Worm (Caenorhabditis elegans) whole organism, late embryonic: ENCODE data around the gene pxn-2.

ENCODE experiments used
- C08G9.2 ChIP-seq: sonication (generic microtip); optimal IDR thresholded peaks from 2 replicates; lab custom pipeline; 2016; ENCODE audit warnings: mild to moderate bottlenecking, missing genetic modification characterization, moderate library complexity, missing compliant biosample characterization
- K02D7.2 ChIP-seq: sonication (generic microtip); optimal IDR thresholded peaks from 2 replicates; lab custom pipeline; 2017; ENCODE audit warnings: mild to moderate bottlenecking, missing genetic modification characterization, missing compliant biosample characterization
- ahr-1 ChIP-seq: sonication (generic microtip); optimal IDR thresholded peaks from 2 replicates; lab custom pipeline; 2016; ENCODE audit warnings: missing genetic modification characterization, missing compliant biosample characterization
- ama-1 ChIP-seq: fragments of 150-350 bp; optimal IDR thresholded peaks from 2 replicates; lab custom pipeline; 2014
- dmd-4 ChIP-seq: sonication (generic microtip); optimal IDR thresholded peaks from 2 replicates; lab custom pipeline; 2016; ENCODE audit warnings: borderline replicate concordance, missing genetic modification characterization, missing compliant biosample characterization
- dve-1 ChIP-seq: sonication (generic microtip); optimal IDR thresholded peaks from 2 replicates; lab custom pipeline; 2017; ENCODE audit warnings: antibody characterized with exemption, mild to moderate bottlenecking, missing genetic modification characterization, missing compliant biosample characterization
- fkh-10 ChIP-seq: fragments of 150-350 bp; optimal IDR thresholded peaks from 2 replicates; lab custom pipeline; 2014; ENCODE audit warnings: missing biosample characterization, missing genetic modification reagents, missing genetic modification characterization
- hlh-6 ChIP-seq: sonication (generic microtip); optimal IDR thresholded peaks from 2 replicates; lab custom pipeline; 2016; ENCODE audit warnings: missing genotype, missing genetic modification characterization, missing compliant biosample characterization
- nhr-11 ChIP-seq: fragments of 150-350 bp; optimal IDR thresholded peaks from 2 replicates; lab custom pipeline; 2014; ENCODE audit warnings: missing biosample characterization, missing genetic modification characterization
- pha-2 ChIP-seq: sonication (generic microtip); optimal IDR thresholded peaks from 2 replicates; lab custom pipeline; 2017; ENCODE audit warnings: mild to moderate bottlenecking, missing genetic modification characterization, missing compliant biosample characterization
- pha-4 ChIP-seq: fragments of 150-350 bp; optimal IDR thresholded peaks from 2 replicates; lab custom pipeline; 2018; ENCODE audit warnings: missing biosample characterization, missing genetic modification reagents, missing genetic modification characterization
- sox-2 ChIP-seq: fragments of 200-800 bp; sonication (Bioruptor generic); IDR thresholded peaks from 2 replicates; pipeline ENCODE4 v1.3.6; 2022; ENCODE audit warnings: missing genetic modification reagents, missing genetic modification characterization, missing compliant biosample characterization
- tbx-2 ChIP-seq: sonication (generic microtip); optimal IDR thresholded peaks from 2 replicates; lab custom pipeline; 2016; ENCODE audit warnings: missing genetic modification characterization, missing compliant biosample characterization
- ztf-16 ChIP-seq: sonication (generic microtip); optimal IDR thresholded peaks from 2 replicates; lab custom pipeline; 2017; ENCODE audit warnings: missing genetic modification characterization, missing compliant biosample characterization

ce11 chrX:11001750-11002149 is 22.7 kb upstream of the pxn-2 start, which contains the start of gene col-177:
- TF ChIP-seq tbx-2 (tag; lab: Kevin White, UChicago) = no peak
- TF ChIP-seq fkh-10 = no peak
- no peak for TF ChIP-seq pha-4 (tag; lab: Kevin White, UChicago)
- TF ChIP-seq sox-2 (GFP tag; lab: Robert Waterston, UW) = no peak
- no peak for TF ChIP-seq dve-1 (tag; lab: Kevin White, UChicago)
- no peak for TF ChIP-seq ama-1
- no peak for TF ChIP-seq ahr-1 (tag; lab: Kevin White, UChicago)
- TF ChIP-seq dmd-4 (tag; lab: Kevin White, UChicago) = no peak
- no peak for TF ChIP-seq pha-2 (tag; lab: Kevin White, UChicago)
- TF ChIP-seq ztf-16 (tag; lab: Kevin White, UChicago) = no peak
- TF ChIP-seq nhr-11 (tag; lab: Kevin White, UChicago) = no peak
- TF ChIP-seq hlh-6 (tag; lab: Kevin White, UChicago) = no peak
- no peak for TF ChIP-seq K02D7.2 (tag; lab: Kevin White, UChicago)
- TF ChIP-seq C08G9.2 (tag; lab: Kevin White, UChicago) = no peak
